Fruit fly (Drosophila melanogaster): Measurements from ENCODE around the gene RpS5a.

Gene RpS5a

DNA sequence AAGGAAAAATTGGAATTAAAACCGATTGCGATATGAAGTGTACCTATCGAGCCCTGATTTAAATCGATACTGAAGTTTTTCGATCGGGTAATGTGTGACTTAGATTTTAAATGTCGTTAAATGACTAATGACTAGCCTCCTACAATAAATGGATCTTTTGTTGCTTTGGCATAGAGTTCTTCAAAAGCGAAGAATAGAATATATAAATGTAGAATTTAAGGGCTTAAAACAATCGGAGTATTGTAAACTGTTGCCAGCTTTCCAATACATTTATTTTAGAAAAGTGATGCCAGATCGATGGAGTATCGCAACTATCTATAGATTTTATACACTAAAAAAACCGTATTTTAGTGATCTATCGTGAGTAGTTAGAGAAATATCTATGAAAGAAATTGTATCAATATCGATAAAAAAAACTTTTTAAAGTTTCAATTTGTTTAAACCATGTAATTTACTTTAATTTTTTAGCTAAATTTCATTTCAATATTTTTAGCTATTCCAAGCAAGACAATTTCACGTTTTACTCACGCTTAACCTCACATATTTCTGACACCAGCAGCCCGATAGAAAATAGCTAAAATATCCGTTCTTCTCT is 5.0 kb downstream of the RpS5a start, which contains the start of the genes mei-217 and mei-218 (continued):
- no peak for TF ChIP-seq Dek (tag; optimal IDR thresholded peaks at IDR 0.05)
- TF ChIP-seq CG18619 (GFP tag; optimal IDR thresholded peaks at IDR 0.05), result no peak
- no peak for TF ChIP-seq cad (GFP tag; optimal IDR thresholded peaks at IDR 0.05)
- TF ChIP-seq twi (tag; optimal IDR thresholded peaks at IDR 0.05), result no peak
- TF ChIP-seq Pdp1 (GFP tag; optimal IDR thresholded peaks at IDR 0.05), result peak in 1 of 2 experiments; percentile 14
- no peak for TF ChIP-seq CG2678 (tag; optimal IDR thresholded peaks at IDR 0.05)
- peak; percentile 37; the same call in 1 of the 3 replicates for TF ChIP-seq jigr1 (GFP tag; IDR thresholded peaks at IDR 0.05)
- TF ChIP-seq CG13624 (GFP tag; optimal IDR thresholded peaks at IDR 0.05), result no peak
- TF ChIP-seq oc (tag; optimal IDR thresholded peaks at IDR 0.05), result no peak
- no peak for TF ChIP-seq B-H1 (GFP tag; IDR thresholded peaks at IDR 0.05)
- no peak for TF ChIP-seq Jarid2 (GFP tag; optimal IDR thresholded peaks at IDR 0.05)
- TF ChIP-seq CG13894 (tag; optimal IDR thresholded peaks at IDR 0.05), result no peak
- no peak for TF ChIP-seq Mes4 (GFP tag; optimal IDR thresholded peaks at IDR 0.05)
- TF ChIP-seq CG8944 (GFP tag; optimal IDR thresholded peaks at IDR 0.05), result no peak
- peak; percentile 41; the same call in 1 of the 2 replicates for TF ChIP-seq CG2129 (GFP tag; IDR thresholded peaks at IDR 0.05; ENCODE audit: partially characterized antibody)
- peak; percentile 67 for TF ChIP-seq unc-4 (GFP tag; IDR thresholded peaks at IDR 0.05; ENCODE audit: partially characterized antibody)
- no peak for TF ChIP-seq run (tag; optimal IDR thresholded peaks at IDR 0.05)
- TF ChIP-seq Usf (GFP tag; optimal IDR thresholded peaks at IDR 0.05), result no peak
- peak; percentile 46 for TF ChIP-seq CG30020 (tag; optimal IDR thresholded peaks at IDR 0.05)
- peak; percentile 63 for TF ChIP-seq CG2116 (GFP tag; optimal IDR thresholded peaks at IDR 0.05)
- no peak for TF ChIP-seq ranshi (GFP tag; IDR thresholded peaks at IDR 0.05)
- peak; percentile 27 for TF ChIP-seq gfzf (GFP tag; optimal IDR thresholded peaks at IDR 0.05)
- no peak for TF ChIP-seq mirr (GFP tag; optimal IDR thresholded peaks at IDR 0.05)
- no peak for TF ChIP-seq ash1 (GFP tag; optimal IDR thresholded peaks at IDR 0.05)
- TF ChIP-seq Xbp1 (GFP tag; optimal IDR thresholded peaks at IDR 0.05), result peak; percentile 40
- no peak for TF ChIP-seq bowl (GFP tag; IDR thresholded peaks at IDR 0.05)
- no peak for TF ChIP-seq corto (GFP tag; optimal IDR thresholded peaks at IDR 0.05)
- no peak for TF ChIP-seq CG6689 (GFP tag; IDR thresholded peaks at IDR 0.05)
- peak; percentile 50 for TF ChIP-seq Dref (GFP tag; IDR thresholded peaks at IDR 0.05)
- peak; percentile 79 for TF ChIP-seq Scr (GFP tag; IDR thresholded peaks at IDR 0.05; ENCODE audit: partially characterized antibody)
- TF ChIP-seq kah (GFP tag; optimal IDR thresholded peaks at IDR 0.05), result no peak
- no peak for TF ChIP-seq tll (GFP tag; optimal IDR thresholded peaks at IDR 0.05)
- TF ChIP-seq CG4282 (GFP tag; optimal IDR thresholded peaks at IDR 0.05), result no peak
- TF ChIP-seq pum (GFP tag; optimal IDR thresholded peaks at IDR 0.05), result no peak
- TF ChIP-seq jumu (GFP tag; optimal IDR thresholded peaks at IDR 0.05), result no peak
- no peak for TF ChIP-seq dati (GFP tag; IDR thresholded peaks at IDR 0.05)
- TF ChIP-seq CG4617 (GFP tag; optimal IDR thresholded peaks at IDR 0.05; ENCODE audit: borderline replicate concordance), result peak; percentile 4
- no peak for TF ChIP-seq lola (GFP tag; optimal IDR thresholded peaks at IDR 0.05)
- no peak for TF ChIP-seq zfh2 (GFP tag; optimal IDR thresholded peaks at IDR 0.05)
- TF ChIP-seq CG3847 (GFP tag; IDR thresholded peaks at IDR 0.05), result peak; percentile 28; the same call in 1 of the 2 replicates
- TF ChIP-seq CG9817 (tag; optimal IDR thresholded peaks at IDR 0.05), result no peak
- 0 out of 2 replicates have a peak, but pooled peaks have one; percentile 39 for TF ChIP-seq nerfin-2 (GFP tag; IDR thresholded peaks at IDR 0.05; ENCODE audit: partially characterized antibody)
- no peak for TF ChIP-seq crc (GFP tag; optimal IDR thresholded peaks at IDR 0.05)
- TF ChIP-seq CG7786 (GFP tag; optimal IDR thresholded peaks at IDR 0.05), result no peak
- TF ChIP-seq CG32772 (GFP tag; IDR thresholded peaks at IDR 0.05), result 0 out of 2 replicates have a peak, but pooled peaks have one; percentile 17
- TF ChIP-seq onecut (GFP tag; IDR thresholded peaks at IDR 0.05), result no peak
- TF ChIP-seq CG5245 (GFP tag; optimal IDR thresholded peaks at IDR 0.05), result no peak
- no peak for TF ChIP-seq insv (GFP tag; optimal IDR thresholded peaks at IDR 0.05)
- no peak for TF ChIP-seq Six4 (GFP tag; optimal IDR thresholded peaks at IDR 0.05)

Data from whole organism, embryonic.